Worm (Caenorhabditis elegans) whole organism, L3 larva: ENCODE data around the gene ceh-24.

ENCODE experiments used
- R02D3.7 ChIP-seq: fragments of 150-350 bp; optimal IDR thresholded peaks from 2 replicates; lab custom pipeline; 2014; ENCODE audit warnings: missing biosample characterization, missing genetic modification characterization
- ZK546.5 ChIP-seq: sonication (generic microtip); optimal IDR thresholded peaks from 2 replicates; lab custom pipeline; 2017; ENCODE audit warnings: missing biosample characterization, missing genetic modification characterization
- aly-2 ChIP-seq: fragments of 150-350 bp; optimal IDR thresholded peaks from 2 replicates; lab custom pipeline; 2014; ENCODE audit warnings: missing biosample characterization, missing genetic modification characterization
- ama-1 ChIP-seq: fragments of 150-350 bp; optimal IDR thresholded peaks from 2 replicates; lab custom pipeline; 2018
- ceh-16 ChIP-seq: sonication (generic microtip); optimal IDR thresholded peaks from 2 replicates; lab custom pipeline; 2017; ENCODE audit warnings: missing biosample characterization, missing genetic modification characterization
- daf-12 ChIP-seq: fragments of 150-350 bp; optimal IDR thresholded peaks from 2 replicates; lab custom pipeline; 2014; ENCODE audit warnings: missing biosample characterization, missing genetic modification reagents, missing genetic modification characterization
- egl-27 ChIP-seq: sonication (generic microtip); optimal IDR thresholded peaks from 4 replicates; lab custom pipeline; 2017; ENCODE audit warnings: missing biosample characterization, missing genetic modification reagents, missing genetic modification characterization
- elt-2 ChIP-seq: sonication (generic microtip); optimal IDR thresholded peaks from 2 replicates; lab custom pipeline; 2016; ENCODE audit warnings: missing genetic modification reagents, mild to moderate bottlenecking, missing genetic modification characterization, missing compliant biosample characterization
- elt-3 ChIP-seq, 3 experiments: fragments of 150-350 bp in 1 of 3; sonication (generic microtip) in 2 of 3; optimal IDR thresholded peaks; 2 replicates in 2 of 3; 4 replicates in 1 of 3; lab custom pipeline; 2014 to 2017; ENCODE audit warnings: missing biosample characterization in 3 of 3, missing genetic modification characterization in 3 of 3
- eor-1 ChIP-seq, 2 experiments: fragments of 150-350 bp; optimal IDR thresholded peaks; 2 replicates each; lab custom pipeline; 2014 to 2018; ENCODE audit warnings: missing biosample characterization in 2 of 2, missing genetic modification characterization in 2 of 2
- fkh-2 ChIP-seq: fragments of 150-350 bp; optimal IDR thresholded peaks from 2 replicates; lab custom pipeline; 2014; ENCODE audit warnings: missing biosample characterization, missing genetic modification reagents, missing genetic modification characterization
- fos-1 ChIP-seq: fragments of 150-350 bp; optimal IDR thresholded peaks from 2 replicates; lab custom pipeline; 2014; ENCODE audit warnings: missing biosample characterization, missing genetic modification characterization
- hmg-11 ChIP-seq: sonication (generic microtip); optimal IDR thresholded peaks from 2 replicates; lab custom pipeline; 2016; ENCODE audit warnings: missing genetic modification characterization, missing compliant biosample characterization
- jun-1 ChIP-seq: fragments of 150-350 bp; optimal IDR thresholded peaks from 2 replicates; lab custom pipeline; 2014; ENCODE audit warnings: missing biosample characterization, missing genetic modification reagents, missing genetic modification characterization
- lin-15B ChIP-seq: fragments of 150-350 bp; optimal IDR thresholded peaks from 2 replicates; lab custom pipeline; 2014; ENCODE audit warnings: missing biosample characterization, missing genetic modification characterization
- lin-39 ChIP-seq: fragments of 150-350 bp; optimal IDR thresholded peaks from 2 replicates; lab custom pipeline; 2018; ENCODE audit warnings: missing biosample characterization, missing genetic modification reagents, missing genetic modification characterization
- lsy-12 ChIP-seq: sonication (generic microtip); optimal IDR thresholded peaks from 2 replicates; lab custom pipeline; 2016; ENCODE audit warnings: mild to moderate bottlenecking, missing genetic modification characterization, missing compliant biosample characterization
- mdl-1 ChIP-seq: fragments of 150-350 bp; optimal IDR thresholded peaks from 2 replicates; lab custom pipeline; 2014; ENCODE audit warnings: missing biosample characterization, missing genetic modification characterization
- mml-1 ChIP-seq: fragments of 150-350 bp; sonication (generic microtip); optimal IDR thresholded peaks from 3 replicates; lab custom pipeline; 2014; ENCODE audit warnings: missing biosample characterization, missing genetic modification characterization
- nfya-1 ChIP-seq: sonication (generic microtip); optimal IDR thresholded peaks from 2 replicates; lab custom pipeline; 2017; ENCODE audit warnings: missing genetic modification characterization, mild to moderate bottlenecking, missing compliant biosample characterization, antibody characterized with exemption, moderate library complexity; ENCODE audit not compliant: insufficient read depth
- nhr-11 ChIP-seq: fragments of 150-350 bp; optimal IDR thresholded peaks from 2 replicates; lab custom pipeline; 2014; ENCODE audit warnings: missing biosample characterization, missing genetic modification characterization
- nhr-12 ChIP-seq: fragments of 150-350 bp; optimal IDR thresholded peaks from 2 replicates; lab custom pipeline; 2014; ENCODE audit warnings: missing biosample characterization, missing genetic modification characterization
- nhr-23 ChIP-seq: fragments of 150-350 bp; optimal IDR thresholded peaks from 2 replicates; lab custom pipeline; 2014; ENCODE audit warnings: missing biosample characterization, missing genetic modification reagents, missing genetic modification characterization
- nhr-237 ChIP-seq: fragments of 150-350 bp; optimal IDR thresholded peaks from 2 replicates; lab custom pipeline; 2014; ENCODE audit warnings: missing biosample characterization, missing genetic modification characterization
- nhr-25 ChIP-seq: sonication (generic microtip); optimal IDR thresholded peaks from 2 replicates; lab custom pipeline; 2017; ENCODE audit warnings: missing biosample characterization, missing genetic modification characterization
- nhr-43 ChIP-seq: sonication (generic microtip); optimal IDR thresholded peaks from 2 replicates; lab custom pipeline; 2016; ENCODE audit warnings: mild to moderate bottlenecking, missing genetic modification characterization, missing compliant biosample characterization; ENCODE audit not compliant: poor library complexity, severe bottlenecking
- nhr-67 ChIP-seq: fragments of 150-350 bp; optimal IDR thresholded peaks from 2 replicates; lab custom pipeline; 2014; ENCODE audit warnings: missing biosample characterization, missing genetic modification characterization
- nhr-76 ChIP-seq: fragments of 150-350 bp; sonication (generic microtip); optimal IDR thresholded peaks from 5 replicates; lab custom pipeline; 2014; ENCODE audit warnings: missing biosample characterization, missing genetic modification characterization
- nhr-77 ChIP-seq: fragments of 150-350 bp; optimal IDR thresholded peaks from 2 replicates; lab custom pipeline; 2014; ENCODE audit warnings: missing biosample characterization, missing genetic modification characterization
- pha-4 ChIP-seq: fragments of 150-350 bp; optimal IDR thresholded peaks from 2 replicates; lab custom pipeline; 2014; ENCODE audit warnings: missing biosample characterization, missing genetic modification reagents, missing genetic modification characterization
- pqm-1 ChIP-seq: fragments of 150-350 bp; optimal IDR thresholded peaks from 2 replicates; lab custom pipeline; 2017; ENCODE audit warnings: missing biosample characterization, missing genetic modification characterization, inconsistent platforms
- sea-2 ChIP-seq: fragments of 150-350 bp; sonication (generic microtip); optimal IDR thresholded peaks from 4 replicates; lab custom pipeline; 2014; ENCODE audit warnings: missing biosample characterization, missing genetic modification reagents, missing genetic modification characterization
- skn-1 ChIP-seq: fragments of 150-350 bp; optimal IDR thresholded peaks from 2 replicates; lab custom pipeline; 2014; ENCODE audit warnings: missing biosample characterization, missing genetic modification characterization
- snpc-4 ChIP-seq: fragments of 150-350 bp; optimal IDR thresholded peaks from 2 replicates; lab custom pipeline; 2014; ENCODE audit warnings: missing biosample characterization, missing genetic modification characterization
- unc-39 ChIP-seq: sonication (generic microtip); optimal IDR thresholded peaks from 4 replicates; lab custom pipeline; 2017; ENCODE audit warnings: missing biosample characterization, missing genetic modification characterization
- unc-62 ChIP-seq: fragments of 150-350 bp; sonication (generic microtip); optimal IDR thresholded peaks from 4 replicates; lab custom pipeline; 2014; ENCODE audit warnings: missing biosample characterization, missing genetic modification reagents, missing genetic modification characterization
- ztf-11 ChIP-seq: fragments of 150-350 bp; optimal IDR thresholded peaks from 2 replicates; lab custom pipeline; 2014; ENCODE audit warnings: missing biosample characterization, missing genetic modification characterization
- ztf-4 ChIP-seq: fragments of 150-350 bp; optimal IDR thresholded peaks from 2 replicates; lab custom pipeline; 2014; ENCODE audit warnings: missing biosample characterization, missing genetic modification characterization

The ceh-24 gene

ce11 chrV:13856376-13856775 lies 43.3 kb downstream of the ceh-24 start, which contains the start of gene srx-134:
srx-134 (minus strand) TSS chrV:13856476.
- no peak for TF ChIP-seq sea-2
- no peak for TF ChIP-seq fos-1
- TF ChIP-seq ama-1: no peak
- TF ChIP-seq ZK546.5 (tag; lab: Kevin White, UChicago): no peak
- no peak for TF ChIP-seq pqm-1 (tag; lab: Kevin White, UChicago)
- TF ChIP-seq pha-4 (tag; lab: Kevin White, UChicago): no peak
- TF ChIP-seq ztf-11: no peak
- no peak for TF ChIP-seq elt-3 (tag; optimal IDR thresholded peaks at IDR 0.05; lab: Kevin White, UChicago)
- TF ChIP-seq lin-15B: no peak
- no peak for TF ChIP-seq nhr-77 (tag; lab: Kevin White, UChicago)
- TF ChIP-seq skn-1: no peak
- TF ChIP-seq nhr-23 (tag; lab: Kevin White, UChicago): no peak
- TF ChIP-seq aly-2 (tag; lab: Kevin White, UChicago): no peak
- no peak for TF ChIP-seq mml-1 (tag; lab: Kevin White, UChicago)
- no peak for TF ChIP-seq fkh-2 (tag; lab: Kevin White, UChicago)
- TF ChIP-seq lsy-12: no peak
- no peak for TF ChIP-seq daf-12
- TF ChIP-seq nhr-11: no peak
- TF ChIP-seq nhr-76 (tag; lab: Kevin White, UChicago): no peak
- no peak for TF ChIP-seq jun-1 (tag; lab: Kevin White, UChicago)
- TF ChIP-seq, all 47 proteins: peak for 0

- no peak for TF ChIP-seq mdl-1 (tag; lab: Kevin White, UChicago)
- TF ChIP-seq nfya-1 (tag; lab: Kevin White, UChicago): no peak
- no peak for TF ChIP-seq nhr-25 (tag; lab: Kevin White, UChicago)
- TF ChIP-seq nhr-67: no peak
- TF ChIP-seq lin-15B: no peak
- no peak for TF ChIP-seq egl-27 (tag; lab: Kevin White, UChicago)
- no peak for TF ChIP-seq elt-2 (tag; lab: Kevin White, UChicago)
- no peak for TF ChIP-seq ama-1
- no peak for TF ChIP-seq R02D3.7 (tag; lab: Kevin White, UChicago)
- TF ChIP-seq eor-1 (tag; optimal IDR thresholded peaks at IDR 0.05; lab: Kevin White, UChicago): no peak
These were observed 44.1 kb downstream of the ceh-24 start, which contains the start of gene srx-136 for ce11 chrV:13857132-13857531. srx-136 (plus strand) TSS chrV:13857432.

ce11 chrV:13858906-13859305 lies 45.9 kb downstream of the ceh-24 start, which contains the start of gene srx-135:
srx-135 (plus strand) TSS chrV:13859206.
- TF ChIP-seq unc-39 (tag; lab: Kevin White, UChicago) (no peak), hmg-11 (tag; lab: Kevin White, UChicago) (no peak), lin-39 (tag; lab: Kevin White, UChicago) (no peak), ztf-4 (tag; lab: Kevin White, UChicago) (no peak), aly-2 (tag; lab: Kevin White, UChicago) (no peak), ceh-16 (tag; lab: Kevin White, UChicago) (no peak), ama-1 (no peak), nhr-76 (tag; lab: Kevin White, UChicago) (no peak), fos-1 (no peak), R02D3.7 (tag; lab: Kevin White, UChicago) (no peak), unc-62 (GFP tag; lab: Kevin White, UChicago) (no peak), lsy-12 (no peak), ztf-11 (no peak), nhr-25 (tag; lab: Kevin White, UChicago) (no peak), mdl-1 (tag; lab: Kevin White, UChicago) (no peak)

- TF ChIP-seq elt-2 (tag; lab: Kevin White, UChicago): no peak
- TF ChIP-seq nfya-1 (tag; lab: Kevin White, UChicago): no peak
- no peak for TF ChIP-seq aly-2 (tag; lab: Kevin White, UChicago)
- TF ChIP-seq ceh-16 (tag; lab: Kevin White, UChicago): no peak
- no peak for TF ChIP-seq pqm-1 (tag; lab: Kevin White, UChicago)
- no peak for TF ChIP-seq R02D3.7 (tag; lab: Kevin White, UChicago)
- TF ChIP-seq nhr-43 (tag; lab: Kevin White, UChicago): no peak
- no peak for TF ChIP-seq fkh-2 (tag; lab: Kevin White, UChicago)
- no peak for TF ChIP-seq mml-1 (tag; lab: Kevin White, UChicago)
- no peak for TF ChIP-seq sea-2
- TF ChIP-seq nhr-12 (tag; lab: Kevin White, UChicago): no peak
- no peak for TF ChIP-seq snpc-4
- no peak for TF ChIP-seq nhr-237 (tag; lab: Kevin White, UChicago)
- no peak for TF ChIP-seq lin-15B
- no peak for TF ChIP-seq unc-62 (GFP tag; lab: Kevin White, UChicago)
These were observed 49.5 kb downstream of the ceh-24 start, which contains the start of gene srx-137 for ce11 chrV:13862505-13862904. srx-137 (plus strand) TSS chrV:13862805.
